Fruit fly (Drosophila melanogaster) whole organism, prepupa: ENCODE data around the gene DIP2.
A peak's percentile ranks its signal among the peaks of the same experiment; 100 is the strongest.

ENCODE experiments used
- Blimp-1 ChIP-seq: fragments of 200-800 bp; sonication (Bioruptor generic); optimal IDR thresholded peaks from 3 replicates; lab custom pipeline; 2017; ENCODE audit warnings: missing biosample characterization, missing genetic modification characterization, mild to moderate bottlenecking, moderate library complexity, missing genetic modification reagents
- CG10631 ChIP-seq: fragments of 200-800 bp; sonication (Bioruptor generic); optimal IDR thresholded peaks from 2 replicates; lab custom pipeline; 2016; ENCODE audit warnings: missing biosample characterization, missing genetic modification characterization
- CG10669 ChIP-seq: fragments of 200-800 bp; sonication (Bioruptor generic); optimal IDR thresholded peaks from 3 replicates; lab custom pipeline; 2018; ENCODE audit warnings: missing biosample characterization, mild to moderate bottlenecking, missing genetic modification characterization, moderate library complexity
- CG11294 ChIP-seq: fragments of 200-800 bp; sonication (Bioruptor generic); IDR thresholded peaks from 2 replicates; pipeline ENCODE4 v1.3.6; 2022; ENCODE audit warnings: missing biosample characterization, missing genetic modification characterization
- CG11762 ChIP-seq: fragments of 200-800 bp; sonication (Bioruptor generic); optimal IDR thresholded peaks from 3 replicates; lab custom pipeline; 2016; ENCODE audit warnings: missing biosample characterization, missing genetic modification characterization; ENCODE audit not compliant: insufficient read depth
- CG15336 ChIP-seq: fragments of 200-800 bp; sonication (Bioruptor generic); IDR thresholded peaks from 2 replicates; pipeline ENCODE4 v1.3.6; 2022; ENCODE audit warnings: missing biosample characterization, missing genetic modification characterization
- CG1621 ChIP-seq: fragments of 200-800 bp; sonication (Bioruptor generic); optimal IDR thresholded peaks from 3 replicates; lab custom pipeline; 2018; ENCODE audit warnings: missing biosample characterization, mild to moderate bottlenecking, missing genetic modification characterization
- CG3032 ChIP-seq: fragments of 200-800 bp; optimal IDR thresholded peaks from 2 replicates; lab custom pipeline; 2019; ENCODE audit warnings: missing biosample characterization, mild to moderate bottlenecking, missing genetic modification characterization, moderate library complexity
- CG31627 ChIP-seq: fragments of 200-800 bp; sonication (Bioruptor generic); optimal IDR thresholded peaks from 3 replicates; lab custom pipeline; 2016; ENCODE audit warnings: missing biosample characterization, missing genetic modification characterization
- CG32006 ChIP-seq: fragments of 200-800 bp; sonication (Bioruptor generic); optimal IDR thresholded peaks from 3 replicates; lab custom pipeline; 2017; ENCODE audit warnings: missing biosample characterization, mild to moderate bottlenecking, missing genetic modification characterization
- CG34406 ChIP-seq: fragments of 200-800 bp; sonication (Bioruptor generic); optimal IDR thresholded peaks from 3 replicates; lab custom pipeline; 2016; ENCODE audit warnings: missing biosample characterization, missing genetic modification characterization
- CG3919 ChIP-seq: fragments of 200-800 bp; sonication (Bioruptor generic); optimal IDR thresholded peaks from 3 replicates; lab custom pipeline; 2016; ENCODE audit warnings: missing biosample characterization, missing genetic modification characterization
- CG6276 ChIP-seq: fragments of 200-800 bp; sonication (Bioruptor generic); optimal IDR thresholded peaks from 2 replicates; lab custom pipeline; 2017; ENCODE audit warnings: missing biosample characterization, mild to moderate bottlenecking, missing genetic modification characterization
- CG6808 ChIP-seq: fragments of 200-800 bp; sonication (Bioruptor generic); optimal IDR thresholded peaks from 3 replicates; lab custom pipeline; 2017; ENCODE audit warnings: missing biosample characterization, missing genetic modification characterization, mild to moderate bottlenecking, moderate library complexity, missing genetic modification reagents
- CG6854 ChIP-seq: fragments of 200-800 bp; sonication (Bioruptor generic); optimal IDR thresholded peaks from 2 replicates; lab custom pipeline; 2017; ENCODE audit warnings: missing biosample characterization, mild to moderate bottlenecking, missing genetic modification characterization
- CG7368 ChIP-seq: fragments of 200-800 bp; sonication (Bioruptor generic); optimal IDR thresholded peaks from 3 replicates; lab custom pipeline; 2016; ENCODE audit warnings: missing biosample characterization, missing genetic modification characterization
- CG8319 ChIP-seq: fragments of 200-800 bp; sonication (Bioruptor generic); optimal IDR thresholded peaks from 3 replicates; lab custom pipeline; 2016; ENCODE audit warnings: missing biosample characterization, missing genetic modification characterization
- CG8632 ChIP-seq: fragments of 200-800 bp; sonication (Bioruptor generic); optimal IDR thresholded peaks from 3 replicates; lab custom pipeline; 2016; ENCODE audit warnings: missing biosample characterization, missing genetic modification characterization
- Eip75B ChIP-seq: fragments of 200-800 bp; sonication (Bioruptor generic); optimal IDR thresholded peaks from 3 replicates; lab custom pipeline; 2016; ENCODE audit warnings: missing biosample characterization, missing genetic modification characterization
- Eip78C ChIP-seq: fragments of 200-800 bp; sonication (Bioruptor generic); peaks from one replicate; lab custom pipeline; 2016; ENCODE audit warnings: missing biosample characterization, missing genetic modification characterization
- Eip93F ChIP-seq: fragments of 200-800 bp; sonication (Bioruptor generic); optimal IDR thresholded peaks from 2 replicates; lab custom pipeline; 2016; ENCODE audit warnings: missing biosample characterization, mild to moderate bottlenecking, missing genetic modification characterization
- Gug ChIP-seq: fragments of 200-800 bp; sonication (Bioruptor generic); IDR thresholded peaks from 2 replicates; pipeline ENCODE4 v1.3.6; 2022; ENCODE audit warnings: missing biosample characterization, missing genetic modification characterization
- Hr38 ChIP-seq: sonication (Bioruptor generic); optimal IDR thresholded peaks from 2 replicates; lab custom pipeline; 2016; ENCODE audit warnings: missing biosample characterization, missing genetic modification characterization
- Hr39 ChIP-seq: fragments of 200-800 bp; sonication (Bioruptor generic); optimal IDR thresholded peaks from 2 replicates; lab custom pipeline; 2016; ENCODE audit warnings: missing biosample characterization, missing genetic modification characterization
- Hr4 ChIP-seq: fragments of 200-800 bp; sonication (Bioruptor generic); optimal IDR thresholded peaks from 3 replicates; lab custom pipeline; 2016; ENCODE audit warnings: missing biosample characterization, missing genetic modification characterization
- Met ChIP-seq: fragments of 200-800 bp; sonication (Bioruptor generic); optimal IDR thresholded peaks from 3 replicates; lab custom pipeline; 2016; ENCODE audit warnings: missing biosample characterization, missing genetic modification characterization
- Sox14 ChIP-seq: fragments of 200-800 bp; sonication (Bioruptor generic); optimal IDR thresholded peaks from 3 replicates; lab custom pipeline; 2016; ENCODE audit warnings: missing biosample characterization, missing genetic modification characterization
- Sox15 ChIP-seq: fragments of 200-800 bp; sonication (Bioruptor generic); optimal IDR thresholded peaks from 3 replicates; lab custom pipeline; 2016; ENCODE audit warnings: missing biosample characterization, missing genetic modification characterization
- achi ChIP-seq: fragments of 200-800 bp; sonication (Bioruptor generic); optimal IDR thresholded peaks from 3 replicates; lab custom pipeline; 2016; ENCODE audit warnings: missing biosample characterization, missing genetic modification characterization
- acj6 ChIP-seq: fragments of 200-800 bp; sonication (Bioruptor generic); optimal IDR thresholded peaks from 3 replicates; lab custom pipeline; 2016; ENCODE audit warnings: missing biosample characterization, missing genetic modification characterization
- cyc ChIP-seq: fragments of 200-800 bp; sonication (Bioruptor generic); optimal IDR thresholded peaks from 3 replicates; lab custom pipeline; 2016; ENCODE audit warnings: missing biosample characterization, missing genetic modification characterization
- dsx ChIP-seq: fragments of 200-800 bp; optimal IDR thresholded peaks from 3 replicates; lab custom pipeline; 2019; ENCODE audit warnings: missing biosample characterization, mild to moderate bottlenecking, missing genetic modification characterization, moderate library complexity; ENCODE audit not compliant: poor library complexity, severe bottlenecking
- eg ChIP-seq: fragments of 200-800 bp; sonication (Bioruptor generic); IDR thresholded peaks from 3 replicates; pipeline ENCODE4 v1.3.6; 2022; ENCODE audit warnings: missing biosample characterization, missing genetic modification characterization
- fd59A ChIP-seq: fragments of 200-800 bp; sonication (Bioruptor generic); optimal IDR thresholded peaks from 2 replicates; lab custom pipeline; 2017; ENCODE audit warnings: missing biosample characterization, mild to moderate bottlenecking, missing genetic modification characterization, missing genetic modification reagents
- spab ChIP-seq: fragments of 200-800 bp; sonication (Bioruptor generic); optimal IDR thresholded peaks from 2 replicates; lab custom pipeline; 2017; ENCODE audit warnings: missing biosample characterization, mild to moderate bottlenecking, missing genetic modification characterization, missing genetic modification reagents
- ss ChIP-seq, 2 experiments: fragments of 200-800 bp; sonication (Bioruptor generic); optimal IDR thresholded peaks; 2 replicates in 1 of 2; 3 replicates in 1 of 2; lab custom pipeline; 2017 to 2018; ENCODE audit warnings: mild to moderate bottlenecking in 2 of 2, missing biosample characterization in 2 of 2, missing genetic modification characterization in 2 of 2, moderate library complexity in 1 of 2
- svp ChIP-seq: fragments of 200-800 bp; sonication (Bioruptor generic); peaks from one replicate; lab custom pipeline; 2016; ENCODE audit warnings: missing biosample characterization, missing genetic modification characterization
- topi ChIP-seq: fragments of 200-800 bp; sonication (Bioruptor generic); optimal IDR thresholded peaks from 3 replicates; lab custom pipeline; 2016; ENCODE audit warnings: missing biosample characterization, missing genetic modification characterization
- vri ChIP-seq: fragments of 200-800 bp; sonication (Bioruptor generic); optimal IDR thresholded peaks from 3 replicates; lab custom pipeline; 2016; ENCODE audit warnings: missing biosample characterization, mild to moderate bottlenecking, missing genetic modification characterization

The DIP2 gene

dm6 chr3L:246644-247199 is 11.0 kb downstream of the DIP2 start (continued):
- TF ChIP-seq Hr38 (GFP tag; lab: Kevin White, UChicago) (no peak), CG34406 (GFP tag; lab: Kevin White, UChicago) (no peak), fd59A (GFP tag; lab: Kevin White, UChicago) (no peak), Hr39 (GFP tag; lab: Kevin White, UChicago) (no peak), Hr4 (GFP tag; lab: Kevin White, UChicago) (no peak), CG10631 (GFP tag; lab: Kevin White, UChicago) (no peak), CG1621 (tag; lab: Kevin White, UChicago) (no peak), CG11294 (no peak), Eip78C (peak; percentile 91), vri (GFP tag; lab: Kevin White, UChicago) (no peak), Blimp-1 (GFP tag; lab: Kevin White, UChicago) (no peak), achi (peak; percentile 97), CG7368 (no peak), CG3032 (tag; lab: Kevin White, UChicago) (peak; percentile 17), CG3919 (GFP tag; lab: Kevin White, UChicago) (no peak), Eip93F (GFP tag; lab: Kevin White, UChicago) (no peak), ss (GFP tag; optimal IDR thresholded peaks at IDR 0.05; lab: Kevin White, UChicago) (no peak), Eip75B (GFP tag; lab: Kevin White, UChicago) (no peak), CG6854 (GFP tag; lab: Kevin White, UChicago) (peak; percentile 25), CG8632 (GFP tag; lab: Kevin White, UChicago) (no peak), Met (no peak), CG32006 (no peak), cyc (GFP tag; lab: Kevin White, UChicago) (no peak), CG11762 (GFP tag; lab: Kevin White, UChicago) (no peak), Sox14 (GFP tag; lab: Kevin White, UChicago) (no peak), eg (GFP tag; lab: Robert Waterston, UW) (no peak), CG10669 (GFP tag; lab: Kevin White, UChicago) (no peak), dsx (GFP tag; lab: Kevin White, UChicago) (no peak), spab (GFP tag; lab: Kevin White, UChicago) (no peak)

DNA sequence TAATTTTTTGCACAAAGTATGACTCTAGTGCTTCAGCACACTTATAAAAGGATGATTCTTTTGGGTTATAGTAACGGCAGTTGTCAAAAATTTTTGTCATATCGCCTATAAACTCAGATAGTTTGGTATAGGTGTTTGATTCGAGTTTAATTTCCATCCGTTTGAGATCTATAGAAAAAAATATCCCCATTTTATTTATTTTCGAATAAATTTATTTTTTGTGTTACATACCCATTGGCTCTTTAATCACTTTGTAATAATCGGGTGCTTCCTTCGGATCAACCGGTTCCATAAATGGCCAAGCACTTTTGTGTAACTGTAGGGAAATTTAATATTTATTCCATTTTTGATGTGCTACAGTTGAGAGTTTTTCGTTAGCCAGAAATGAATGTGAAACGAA is 23.4 kb downstream of the DIP2 start:
- TF ChIP-seq CG8319 (GFP tag; lab: Kevin White, UChicago) (no peak), eg (GFP tag; lab: Robert Waterston, UW) (no peak), Blimp-1 (GFP tag; lab: Kevin White, UChicago) (no peak), fd59A (GFP tag; lab: Kevin White, UChicago) (no peak), Met (no peak), svp (GFP tag; lab: Kevin White, UChicago) (no peak), Gug (GFP tag; lab: Robert Waterston, UW) (no peak), CG3919 (GFP tag; lab: Kevin White, UChicago) (no peak), CG15336 (GFP tag; lab: Robert Waterston, UW) (no peak), ss (GFP tag; optimal IDR thresholded peaks at IDR 0.05; lab: Kevin White, UChicago) (no peak), vri (GFP tag; lab: Kevin White, UChicago) (no peak), CG6276 (no peak), CG6808 (no peak), cyc (GFP tag; lab: Kevin White, UChicago) (no peak), acj6 (GFP tag; lab: Kevin White, UChicago) (no peak), Sox15 (GFP tag; lab: Kevin White, UChicago) (no peak)

- no peak for TF ChIP-seq spab (GFP tag; lab: Kevin White, UChicago)
- no peak for TF ChIP-seq topi
- TF ChIP-seq CG11762 (GFP tag; lab: Kevin White, UChicago): no peak
- no peak for TF ChIP-seq CG31627 (GFP tag; lab: Kevin White, UChicago)
- no peak for TF ChIP-seq CG7368
- no peak for TF ChIP-seq CG6854 (GFP tag; lab: Kevin White, UChicago)
Measured at dm6 chr3L:233251-233650, 24.5 kb downstream of the DIP2 start, which contains the start of gene CG34453. CG34453 (minus strand) TSS chr3L:233351.
